Worm (Caenorhabditis elegans): ENCODE results near the gene clu-1.
A peak's percentile ranks its signal among the peaks of the same experiment; 100 is the strongest.

The clu-1 gene

DNA sequence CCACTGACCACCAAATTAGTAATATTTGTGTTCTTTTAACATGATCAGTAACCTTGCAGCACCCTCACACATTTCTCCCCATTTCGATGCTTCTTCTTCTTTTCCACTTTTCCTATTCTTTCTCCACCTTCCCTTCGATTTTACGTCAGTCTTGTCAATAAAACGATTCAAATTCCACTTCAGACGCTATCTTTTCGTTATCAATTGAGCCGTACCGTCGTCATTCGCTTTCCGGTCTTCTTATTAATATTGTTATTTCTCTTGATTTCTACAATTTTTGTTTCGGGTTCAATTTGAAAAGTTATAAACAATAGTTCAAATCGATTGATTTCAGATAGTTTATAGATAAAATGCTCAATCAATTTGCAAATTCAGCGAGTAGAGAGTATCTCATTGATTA, 33.8 kb downstream of the clu-1 start:
- no peak for TF ChIP-seq med-1 (GFP tag; optimal IDR thresholded peaks at IDR 0.05; ENCODE audit: insufficient read depth)
- no peak for TF ChIP-seq ztf-23 (GFP tag; IDR thresholded peaks at IDR 0.05)
- TF ChIP-seq T22C8.4 (GFP tag; IDR thresholded peaks at IDR 0.05): no peak
- no peak for TF ChIP-seq klf-2 (GFP tag; conservative IDR thresholded peaks at IDR 0.05)
- TF ChIP-seq flt-1 (GFP tag; IDR thresholded peaks at IDR 0.05): no peak
- no peak for TF ChIP-seq ref-1 (GFP tag; conservative IDR thresholded peaks at IDR 0.05)
- TF ChIP-seq ztf-29 (GFP tag; IDR thresholded peaks at IDR 0.05): no peak
- no peak for TF ChIP-seq cog-1 (tag; optimal IDR thresholded peaks at IDR 0.05)
- TF ChIP-seq tab-1 (GFP tag; IDR thresholded peaks at IDR 0.05): no peak

DNA sequence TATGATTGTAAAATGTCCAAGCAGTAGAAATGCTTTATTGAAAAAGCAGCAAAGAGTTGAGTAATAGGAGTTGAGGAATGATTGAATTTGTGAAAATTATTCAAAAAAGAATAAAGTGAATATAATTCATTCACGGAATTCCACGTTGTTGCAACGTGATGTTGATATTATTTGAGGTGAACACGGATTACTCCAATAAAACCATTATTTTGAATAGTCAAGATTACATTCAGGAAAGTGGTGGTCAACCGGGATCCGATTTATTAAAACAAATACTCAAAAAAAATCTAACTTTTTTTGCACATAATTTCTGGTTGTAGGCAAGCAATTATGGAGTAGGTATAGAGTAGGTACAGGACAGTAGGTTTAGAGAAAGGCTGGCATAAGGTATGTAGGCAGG, 35.9 kb downstream of the clu-1 start, which contains the start of gene bre-3:
Gene bre-3 (minus strand): TSS at position 101 of the 400 bp plus-strand sequence.
- TF ChIP-seq ref-1 (GFP tag; conservative IDR thresholded peaks at IDR 0.05) (no peak), tab-1 (GFP tag; IDR thresholded peaks at IDR 0.05) (no peak), T22C8.4 (GFP tag; IDR thresholded peaks at IDR 0.05) (no peak), cog-1 (tag; optimal IDR thresholded peaks at IDR 0.05) (no peak), klf-2 (GFP tag; conservative IDR thresholded peaks at IDR 0.05) (no peak), ztf-29 (GFP tag; IDR thresholded peaks at IDR 0.05) (no peak), flt-1 (GFP tag; IDR thresholded peaks at IDR 0.05) (no peak), ztf-23 (GFP tag; IDR thresholded peaks at IDR 0.05) (no peak), med-1 (GFP tag; optimal IDR thresholded peaks at IDR 0.05; ENCODE audit: insufficient read depth) (no peak)

DNA sequence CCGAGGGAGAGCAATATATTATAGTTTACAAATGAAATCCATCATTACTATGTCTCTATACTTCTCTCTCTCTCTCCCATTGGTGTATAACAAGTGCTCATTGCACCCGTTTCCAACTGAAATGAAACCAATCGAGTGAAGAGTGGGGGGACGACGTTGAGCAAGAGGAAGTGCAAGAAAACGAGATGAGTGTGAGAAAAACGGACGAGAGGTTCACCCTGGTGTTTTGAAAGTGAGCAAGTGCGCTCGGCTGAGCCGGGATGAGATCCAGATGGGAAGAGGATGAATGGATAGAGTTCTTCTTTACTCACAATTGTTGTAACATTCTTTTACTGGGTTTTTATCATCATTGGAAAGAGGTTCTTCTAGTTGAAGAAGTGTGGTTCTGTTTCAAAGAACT, 37.5 kb downstream of the clu-1 start:
- TF ChIP-seq tab-1 (GFP tag; IDR thresholded peaks at IDR 0.05): no peak
- TF ChIP-seq med-1 (GFP tag; optimal IDR thresholded peaks at IDR 0.05; ENCODE audit: insufficient read depth): no peak
- TF ChIP-seq cog-1 (tag; optimal IDR thresholded peaks at IDR 0.05): no peak
- TF ChIP-seq ztf-23 (GFP tag; IDR thresholded peaks at IDR 0.05): no peak
- TF ChIP-seq flt-1 (GFP tag; IDR thresholded peaks at IDR 0.05): no peak
- TF ChIP-seq ref-1 (GFP tag; conservative IDR thresholded peaks at IDR 0.05): no peak
- TF ChIP-seq T22C8.4 (GFP tag; IDR thresholded peaks at IDR 0.05): no peak
- no peak for TF ChIP-seq klf-2 (GFP tag; conservative IDR thresholded peaks at IDR 0.05)
- no peak for TF ChIP-seq ztf-29 (GFP tag; IDR thresholded peaks at IDR 0.05)

DNA sequence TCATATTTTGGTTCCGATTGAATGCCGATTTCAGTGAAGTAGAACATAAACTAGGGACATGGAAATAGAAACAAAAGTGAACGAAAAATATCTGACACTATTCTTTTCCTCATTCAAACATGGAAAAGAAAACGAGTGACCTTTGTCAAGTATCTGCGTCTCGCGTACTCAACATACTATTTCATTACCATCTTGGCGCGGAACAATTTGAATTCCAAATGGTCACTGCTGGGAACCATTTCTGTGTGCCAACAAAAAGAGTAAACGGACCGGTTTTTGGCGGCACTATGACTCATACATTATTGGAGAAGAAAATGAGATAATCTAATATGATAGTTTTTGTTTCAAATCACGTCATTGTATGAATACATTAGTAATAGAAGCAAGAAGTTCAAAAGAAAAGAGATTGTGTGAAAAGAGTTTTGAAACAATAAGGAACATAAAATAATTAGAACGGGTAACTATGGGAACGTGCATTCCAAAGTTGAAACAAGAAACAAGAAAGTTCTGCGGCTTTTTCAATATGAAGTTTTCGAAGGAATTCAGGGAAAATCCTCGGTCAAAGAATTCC, 38.8 kb downstream of the clu-1 start:
- TF ChIP-seq ref-1 (GFP tag; conservative IDR thresholded peaks at IDR 0.05) (no peak), ztf-29 (GFP tag; IDR thresholded peaks at IDR 0.05) (no peak), flt-1 (GFP tag; IDR thresholded peaks at IDR 0.05) (no peak), med-1 (GFP tag; optimal IDR thresholded peaks at IDR 0.05; ENCODE audit: insufficient read depth) (no peak)

DNA sequence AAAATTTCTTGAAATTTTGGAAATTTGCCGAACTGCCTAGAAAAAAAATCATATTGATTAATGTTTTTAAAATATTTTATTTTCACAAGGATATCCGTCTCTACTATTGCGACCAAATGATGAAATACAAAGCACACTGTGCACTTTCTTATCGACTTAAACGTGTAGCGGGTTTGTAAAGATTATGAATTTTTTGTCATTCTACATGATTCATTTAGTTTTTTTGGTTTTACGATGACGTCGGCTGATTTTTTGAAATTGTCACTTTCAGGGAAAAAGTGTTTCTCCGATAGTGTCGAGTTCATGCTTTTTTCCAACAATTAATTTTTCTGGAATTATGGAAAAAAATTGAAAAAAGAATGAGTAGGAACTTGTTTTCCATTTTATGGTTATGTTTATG, 44.7 kb downstream of the clu-1 start:
- TF ChIP-seq tab-1 (GFP tag; IDR thresholded peaks at IDR 0.05) (no peak), med-1 (GFP tag; optimal IDR thresholded peaks at IDR 0.05; ENCODE audit: insufficient read depth) (no peak), flt-1 (GFP tag; IDR thresholded peaks at IDR 0.05) (no peak), cog-1 (tag; optimal IDR thresholded peaks at IDR 0.05) (no peak), ref-1 (GFP tag; conservative IDR thresholded peaks at IDR 0.05) (no peak), ztf-29 (GFP tag; IDR thresholded peaks at IDR 0.05) (no peak), ztf-23 (GFP tag; IDR thresholded peaks at IDR 0.05) (no peak), T22C8.4 (GFP tag; IDR thresholded peaks at IDR 0.05) (no peak), klf-2 (GFP tag; conservative IDR thresholded peaks at IDR 0.05) (no peak)

DNA sequence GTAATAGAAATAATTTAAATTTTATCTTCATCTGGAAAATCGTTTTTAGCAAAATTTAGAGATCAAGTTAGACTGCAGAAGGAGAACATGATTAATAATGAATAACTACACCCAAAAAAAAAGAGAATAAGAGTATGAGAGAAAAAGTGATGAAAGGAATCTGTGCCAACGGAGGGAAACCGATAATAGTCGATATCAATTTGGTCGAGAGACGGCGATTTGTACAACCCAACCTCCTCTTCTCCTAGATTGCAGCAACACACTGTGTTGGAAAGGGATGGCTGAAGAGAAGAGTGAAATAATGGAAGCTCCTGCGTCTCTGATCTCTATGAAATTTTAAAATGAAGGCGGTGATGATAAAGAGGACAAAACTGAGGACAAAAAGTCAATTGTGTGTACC, 46.8 kb downstream of the clu-1 start:
- no peak for TF ChIP-seq klf-2 (GFP tag; conservative IDR thresholded peaks at IDR 0.05)
- TF ChIP-seq flt-1 (GFP tag; IDR thresholded peaks at IDR 0.05): no peak
- no peak for TF ChIP-seq ztf-23 (GFP tag; IDR thresholded peaks at IDR 0.05)
- no peak for TF ChIP-seq med-1 (GFP tag; optimal IDR thresholded peaks at IDR 0.05; ENCODE audit: insufficient read depth)
- no peak for TF ChIP-seq tab-1 (GFP tag; IDR thresholded peaks at IDR 0.05)
- TF ChIP-seq ztf-29 (GFP tag; IDR thresholded peaks at IDR 0.05): no peak
- TF ChIP-seq cog-1 (tag; optimal IDR thresholded peaks at IDR 0.05): no peak
- no peak for TF ChIP-seq ref-1 (GFP tag; conservative IDR thresholded peaks at IDR 0.05)
- TF ChIP-seq T22C8.4 (GFP tag; IDR thresholded peaks at IDR 0.05): no peak

DNA sequence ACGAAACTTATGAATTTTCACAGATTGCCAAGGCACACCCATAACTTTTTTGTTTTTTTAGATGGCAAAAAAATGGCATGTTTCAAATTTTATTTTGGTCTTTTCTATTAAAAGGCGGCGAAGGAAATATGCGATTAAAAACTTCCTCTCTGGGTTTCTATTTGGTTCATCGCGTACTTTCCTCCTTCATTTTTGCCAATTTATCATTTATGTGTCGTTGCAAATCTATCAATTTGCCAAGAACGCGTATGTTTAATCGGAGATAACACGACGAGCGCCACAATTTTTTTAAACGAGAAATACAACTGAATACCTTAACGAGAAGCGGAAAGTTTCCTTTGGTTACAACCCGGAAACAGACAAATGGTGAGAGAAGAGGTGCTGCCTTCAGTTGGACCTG, 48.8 kb downstream of the clu-1 start:
- TF ChIP-seq ztf-23 (GFP tag; IDR thresholded peaks at IDR 0.05) (no peak), flt-1 (GFP tag; IDR thresholded peaks at IDR 0.05) (no peak), ztf-29 (GFP tag; IDR thresholded peaks at IDR 0.05) (no peak), cog-1 (tag; optimal IDR thresholded peaks at IDR 0.05) (no peak), T22C8.4 (GFP tag; IDR thresholded peaks at IDR 0.05) (no peak), tab-1 (GFP tag; IDR thresholded peaks at IDR 0.05) (no peak), klf-2 (GFP tag; conservative IDR thresholded peaks at IDR 0.05) (no peak), med-1 (GFP tag; optimal IDR thresholded peaks at IDR 0.05; ENCODE audit: insufficient read depth) (no peak), ref-1 (GFP tag; conservative IDR thresholded peaks at IDR 0.05) (no peak)

DNA sequence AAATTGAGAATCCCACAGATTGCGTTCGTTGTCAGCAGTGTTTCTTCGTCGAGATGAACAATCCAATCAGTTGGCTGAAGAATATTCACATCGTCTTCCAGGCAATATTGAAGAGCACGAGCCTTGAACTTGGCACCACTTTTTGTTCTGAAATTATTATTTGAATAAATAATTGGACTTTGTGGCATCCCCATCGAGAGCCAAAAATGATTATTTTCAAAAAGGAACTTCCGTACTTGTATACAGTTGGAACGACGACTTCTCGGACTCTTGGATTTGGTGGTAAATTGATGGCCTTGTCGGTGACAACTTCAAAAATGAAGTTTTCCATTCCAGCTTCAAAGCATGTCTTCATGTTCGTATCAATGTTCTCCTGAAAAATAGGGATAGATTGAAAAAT, 49.3 kb downstream of the clu-1 start:
- TF ChIP-seq cog-1 (tag; optimal IDR thresholded peaks at IDR 0.05) (no peak), ztf-29 (GFP tag; IDR thresholded peaks at IDR 0.05) (no peak), ref-1 (GFP tag; conservative IDR thresholded peaks at IDR 0.05) (no peak), flt-1 (GFP tag; IDR thresholded peaks at IDR 0.05) (no peak), tab-1 (GFP tag; IDR thresholded peaks at IDR 0.05) (no peak), med-1 (GFP tag; optimal IDR thresholded peaks at IDR 0.05; ENCODE audit: insufficient read depth) (no peak)

DNA sequence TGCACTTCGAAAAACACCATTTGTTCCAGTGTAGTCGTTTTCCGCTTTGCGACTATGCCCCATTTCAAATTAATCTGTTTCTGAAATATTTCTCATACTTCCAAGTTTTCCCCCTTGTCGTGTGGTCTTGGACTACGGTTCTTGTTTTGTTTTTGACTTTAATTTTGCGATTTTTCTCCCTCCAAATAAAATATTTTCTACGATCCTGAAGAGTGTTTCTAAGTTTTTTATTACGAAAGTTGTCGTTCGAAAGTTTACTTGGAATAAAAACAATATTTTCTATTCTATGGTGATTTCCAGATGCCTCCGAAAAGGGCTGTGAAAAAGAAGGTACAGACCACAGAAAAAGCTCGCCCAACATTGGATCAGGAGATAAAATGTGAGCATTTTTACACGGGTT, 53.4 kb downstream of the clu-1 start, which contains the start of gene tag-342:
Gene tag-342 (plus strand): TSS at position 301 of the 400 bp plus-strand sequence.
- TF ChIP-seq ref-1 (GFP tag; conservative IDR thresholded peaks at IDR 0.05) (no peak), flt-1 (GFP tag; IDR thresholded peaks at IDR 0.05) (no peak), tab-1 (GFP tag; IDR thresholded peaks at IDR 0.05) (no peak), med-1 (GFP tag; optimal IDR thresholded peaks at IDR 0.05; ENCODE audit: insufficient read depth) (no peak), ztf-23 (GFP tag; IDR thresholded peaks at IDR 0.05) (no peak), T22C8.4 (GFP tag; IDR thresholded peaks at IDR 0.05) (no peak)

DNA sequence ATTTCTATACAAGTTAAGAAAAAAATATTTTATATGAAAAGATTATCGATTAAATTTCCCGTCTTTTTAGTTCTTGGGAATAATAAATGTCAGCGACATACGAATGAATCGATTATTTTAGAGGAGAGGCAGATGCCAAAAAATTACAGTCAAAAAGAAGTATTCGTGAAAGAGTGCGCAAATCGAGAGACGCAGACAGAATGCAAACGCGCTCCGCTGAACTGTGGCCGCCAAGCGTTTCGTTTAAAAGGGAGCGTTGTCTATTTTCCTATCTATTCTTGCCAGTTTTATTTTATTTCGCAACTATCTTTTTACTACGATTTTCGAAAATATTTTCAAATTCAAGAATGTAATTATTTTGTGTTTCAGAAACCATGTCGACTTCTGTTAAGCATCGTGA, 54.2 kb downstream of the clu-1 start, which contains the start of gene baf-1:
Gene baf-1 (plus strand): TSS at position 370 of the 400 bp plus-strand sequence.
- TF ChIP-seq tab-1 (GFP tag; IDR thresholded peaks at IDR 0.05) (no peak), T22C8.4 (GFP tag; IDR thresholded peaks at IDR 0.05) (peak; percentile 34; the same call in 1 of the 2 replicates)
